Fruit fly (Drosophila melanogaster) S2 (cell line): ENCODE data around the gene Kaz.

Source experiments
- CG8478 ChIP-seq: fragments of >200 bp; optimal IDR thresholded peaks from 2 replicates; lab custom pipeline; 2018
- CTCF ChIP-seq, 2 experiments: fragments of >200 bp; optimal IDR thresholded peaks; 2 replicates each; lab custom pipeline; 2018

- no peak for TF ChIP-seq CTCF (optimal IDR thresholded peaks at IDR 0.05; lab: Kevin White, UChicago)
- no peak for TF ChIP-seq CG8478 (lab: Kevin White, UChicago)
Observed at dm6 chr3R:24850420-24850819, 20.7 kb upstream of the Kaz start, which contains the start of gene CG7006.
